Worm (Caenorhabditis elegans) whole organism, L2 larva: Measurements from ENCODE around the gene saps-1.

Experiments
- C34F6.9 ChIP-seq: fragments of 150-350 bp; optimal IDR thresholded peaks from 2 replicates; lab custom pipeline; 2014; ENCODE audit warnings: missing biosample characterization, missing genetic modification characterization
- R02D3.7 ChIP-seq: fragments of 150-350 bp; optimal IDR thresholded peaks from 2 replicates; lab custom pipeline; 2014; ENCODE audit warnings: missing biosample characterization, missing genetic modification characterization
- ZK546.5 ChIP-seq: sonication (generic microtip); optimal IDR thresholded peaks from 2 replicates; lab custom pipeline; 2017; ENCODE audit warnings: missing biosample characterization, missing genetic modification characterization
- ama-1 ChIP-seq: fragments of 150-350 bp; optimal IDR thresholded peaks from 2 replicates; lab custom pipeline; 2018; ENCODE audit warnings: inconsistent platforms
- blmp-1 ChIP-seq: sonication (generic microtip); optimal IDR thresholded peaks from 2 replicates; lab custom pipeline; 2017; ENCODE audit warnings: missing genetic modification characterization, mild to moderate bottlenecking, missing compliant biosample characterization, antibody characterized with exemption, moderate library complexity; ENCODE audit not compliant: insufficient read depth
- ceh-16 ChIP-seq: fragments of 150-350 bp; optimal IDR thresholded peaks from 2 replicates; lab custom pipeline; 2014; ENCODE audit warnings: missing biosample characterization, missing genetic modification characterization
- ceh-82 ChIP-seq: fragments of 150-350 bp; optimal IDR thresholded peaks from 2 replicates; lab custom pipeline; 2014; ENCODE audit warnings: missing biosample characterization, missing genetic modification characterization
- crh-2 ChIP-seq: sonication (generic microtip); optimal IDR thresholded peaks from 2 replicates; lab custom pipeline; 2017; ENCODE audit warnings: missing biosample characterization, missing genetic modification characterization
- egl-27 ChIP-seq: sonication (generic microtip); optimal IDR thresholded peaks from 3 replicates; lab custom pipeline; 2017; ENCODE audit warnings: missing biosample characterization, missing genetic modification reagents, missing genetic modification characterization
- elt-1 ChIP-seq: fragments of 150-350 bp; optimal IDR thresholded peaks from 2 replicates; lab custom pipeline; 2014; ENCODE audit warnings: missing biosample characterization, missing genetic modification characterization
- elt-3 ChIP-seq: sonication (generic microtip); optimal IDR thresholded peaks from 2 replicates; lab custom pipeline; 2017; ENCODE audit warnings: missing biosample characterization, missing genetic modification characterization
- fos-1 ChIP-seq: fragments of 150-350 bp; optimal IDR thresholded peaks from 2 replicates; lab custom pipeline; 2014; ENCODE audit warnings: missing biosample characterization, missing genetic modification characterization
- gmeb-1 ChIP-seq: fragments of 150-350 bp; optimal IDR thresholded peaks from 2 replicates; lab custom pipeline; 2014; ENCODE audit warnings: missing biosample characterization, missing genetic modification characterization
- lin-11 ChIP-seq: fragments of 150-350 bp; sonication (generic microtip); optimal IDR thresholded peaks from 2 replicates; lab custom pipeline; 2014; ENCODE audit warnings: missing biosample characterization, missing genetic modification characterization, inconsistent platforms, mixed read lengths
- lin-13 ChIP-seq: fragments of 150-350 bp; optimal IDR thresholded peaks from 2 replicates; lab custom pipeline; 2014; ENCODE audit warnings: missing biosample characterization, missing genetic modification reagents, missing genetic modification characterization
- mab-5 ChIP-seq: fragments of 150-350 bp; optimal IDR thresholded peaks from 2 replicates; lab custom pipeline; 2014; ENCODE audit warnings: missing biosample characterization, missing genetic modification characterization
- mbf-1 ChIP-seq: sonication (generic microtip); optimal IDR thresholded peaks from 2 replicates; lab custom pipeline; 2017; ENCODE audit warnings: missing biosample characterization, missing genetic modification characterization
- mdl-1 ChIP-seq, 2 experiments: fragments of 150-350 bp in 1 of 2; sonication (generic microtip) in 1 of 2; optimal IDR thresholded peaks; 2 replicates each; lab custom pipeline; 2017; ENCODE audit warnings: missing biosample characterization in 2 of 2, missing genetic modification characterization in 2 of 2
- nhr-12 ChIP-seq: fragments of 150-350 bp; optimal IDR thresholded peaks from 2 replicates; lab custom pipeline; 2014; ENCODE audit warnings: missing biosample characterization, missing genetic modification characterization
- nhr-129 ChIP-seq: fragments of 150-350 bp; optimal IDR thresholded peaks from 2 replicates; lab custom pipeline; 2014; ENCODE audit warnings: missing biosample characterization, missing genetic modification characterization
- nhr-21 ChIP-seq: fragments of 150-350 bp; optimal IDR thresholded peaks from 2 replicates; lab custom pipeline; 2014; ENCODE audit warnings: missing biosample characterization, missing genetic modification characterization
- nhr-23 ChIP-seq: fragments of 150-350 bp; optimal IDR thresholded peaks from 2 replicates; lab custom pipeline; 2014; ENCODE audit warnings: missing biosample characterization, missing genetic modification reagents, missing genetic modification characterization
- nhr-25 ChIP-seq: fragments of 150-350 bp; sonication (generic microtip); optimal IDR thresholded peaks from 3 replicates; lab custom pipeline; 2014; ENCODE audit warnings: missing biosample characterization, missing genetic modification characterization
- nhr-6 ChIP-seq: fragments of 150-350 bp; optimal IDR thresholded peaks from 2 replicates; lab custom pipeline; 2014; ENCODE audit warnings: missing biosample characterization, missing genetic modification characterization
- nhr-77 ChIP-seq: fragments of 150-350 bp; optimal IDR thresholded peaks from 2 replicates; lab custom pipeline; 2014; ENCODE audit warnings: missing biosample characterization, missing genetic modification characterization
- peb-1 ChIP-seq: fragments of 150-350 bp; optimal IDR thresholded peaks from 2 replicates; lab custom pipeline; 2014; ENCODE audit warnings: missing biosample characterization, missing genetic modification characterization
- sem-4 ChIP-seq: fragments of 150-350 bp; optimal IDR thresholded peaks from 2 replicates; lab custom pipeline; 2014; ENCODE audit warnings: missing biosample characterization, missing genetic modification reagents, missing genetic modification characterization
- skn-1 ChIP-seq: sonication (generic microtip); optimal IDR thresholded peaks from 2 replicates; lab custom pipeline; 2017; ENCODE audit warnings: missing biosample characterization, missing genetic modification characterization
- sma-3 ChIP-seq: sonication (generic microtip); optimal IDR thresholded peaks from 2 replicates; lab custom pipeline; 2016; ENCODE audit warnings: missing genetic modification reagents, missing genetic modification characterization, missing compliant biosample characterization
- sma-9 ChIP-seq, 2 experiments: fragments of 150-350 bp in 1 of 2; sonication (generic microtip) in 1 of 2; optimal IDR thresholded peaks; 2 replicates each; lab custom pipeline; 2014 to 2016; ENCODE audit warnings: missing genetic modification characterization in 2 of 2, mild to moderate bottlenecking in 1 of 2, missing biosample characterization in 1 of 2, missing compliant biosample characterization in 1 of 2, missing genetic modification reagents in 1 of 2, moderate library complexity in 1 of 2
- snpc-4 ChIP-seq: fragments of 150-350 bp; optimal IDR thresholded peaks from 2 replicates; lab custom pipeline; 2014; ENCODE audit warnings: missing biosample characterization, missing genetic modification characterization
- unc-39 ChIP-seq: fragments of 150-350 bp; optimal IDR thresholded peaks from 2 replicates; lab custom pipeline; 2014; ENCODE audit warnings: missing biosample characterization, missing genetic modification characterization
- unc-55 ChIP-seq: fragments of 150-350 bp; sonication (generic microtip); optimal IDR thresholded peaks from 3 replicates; lab custom pipeline; 2014; ENCODE audit warnings: missing biosample characterization, missing genetic modification reagents, missing genetic modification characterization
- ztf-1 ChIP-seq: fragments of 200-800 bp; sonication (Bioruptor generic); conservative IDR thresholded peaks from 2 replicates; pipeline ENCODE4 v1.3.6; 2022; ENCODE audit warnings: missing genetic modification characterization, missing compliant biosample characterization
- ztf-11 ChIP-seq: sonication (generic microtip); optimal IDR thresholded peaks from 2 replicates; lab custom pipeline; 2017; ENCODE audit warnings: missing biosample characterization, missing genetic modification characterization
- ztf-4 ChIP-seq: fragments of 150-350 bp; optimal IDR thresholded peaks from 2 replicates; lab custom pipeline; 2014; ENCODE audit warnings: missing biosample characterization, missing genetic modification characterization

The saps-1 gene

DNA sequence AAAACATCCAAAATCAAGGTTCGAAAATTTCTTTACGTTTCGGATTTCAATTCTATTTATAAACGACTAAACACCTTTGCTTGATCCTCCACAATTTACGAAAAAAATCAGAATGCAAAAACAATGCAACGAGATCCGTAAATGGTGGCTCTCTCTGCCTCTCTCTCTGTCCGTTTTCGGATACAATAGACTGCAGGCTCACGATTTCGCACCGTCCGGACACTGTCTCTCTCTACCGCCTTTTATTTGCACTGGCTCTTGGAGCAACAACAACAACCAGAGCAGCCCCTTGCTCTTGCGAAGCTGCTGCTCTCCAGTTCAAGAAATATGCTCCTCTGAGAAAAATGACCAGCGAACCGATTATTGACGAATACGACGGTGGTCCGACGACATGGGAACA lies 14.7 kb downstream of the saps-1 start, which contains the start of gene T24F1.7:
Gene T24F1.7, plus strand, starts transcription at position 301 of the 400 bp plus-strand sequence.
- no peak for TF ChIP-seq egl-27
- no peak for TF ChIP-seq R02D3.7 (tag; lab: Kevin White, UChicago)
- no peak for TF ChIP-seq mab-5 (tag; lab: Kevin White, UChicago)
- no peak for TF ChIP-seq mdl-1 (tag; optimal IDR thresholded peaks at IDR 0.05; lab: Kevin White, UChicago)
- TF ChIP-seq unc-39 (tag; lab: Kevin White, UChicago), result no peak
- no peak for TF ChIP-seq nhr-6 (tag; lab: Kevin White, UChicago)
- TF ChIP-seq nhr-77 (tag; lab: Kevin White, UChicago), result no peak
- TF ChIP-seq ztf-4 (tag; lab: Kevin White, UChicago), result no peak
- TF ChIP-seq ztf-1 (GFP tag; lab: Robert Waterston, UW), result no peak
- TF ChIP-seq elt-3, result no peak
- no peak for TF ChIP-seq nhr-25 (tag; lab: Kevin White, UChicago)

DNA sequence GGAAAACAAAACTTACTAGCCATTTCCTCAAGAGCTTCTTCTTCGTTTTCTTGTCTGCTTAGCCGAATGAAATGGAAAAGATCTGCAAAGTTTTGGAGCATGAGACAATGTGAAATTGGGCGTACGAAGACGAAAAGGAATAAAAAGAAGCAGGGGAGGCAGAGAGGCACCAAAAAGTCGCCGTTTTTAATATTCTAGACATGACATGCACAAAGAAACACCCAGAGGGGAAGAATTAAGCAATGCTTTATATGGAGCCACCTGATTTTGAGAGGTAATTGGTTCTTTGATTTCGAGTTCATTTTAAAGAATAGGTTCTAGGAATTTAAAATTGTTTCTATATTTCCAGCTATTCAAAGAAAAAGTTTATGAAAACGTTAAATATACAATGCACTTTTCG lies 16.7 kb downstream of the saps-1 start, which contains the start of gene T24F1.4:
Gene T24F1.4, minus strand, starts transcription at position 101 of the 400 bp plus-strand sequence.
- no peak for TF ChIP-seq nhr-77 (tag; lab: Kevin White, UChicago)
- no peak for TF ChIP-seq ztf-11 (tag; lab: Kevin White, UChicago)
- TF ChIP-seq ztf-1 (GFP tag; lab: Robert Waterston, UW), result no peak
- no peak for TF ChIP-seq mab-5 (tag; lab: Kevin White, UChicago)

DNA sequence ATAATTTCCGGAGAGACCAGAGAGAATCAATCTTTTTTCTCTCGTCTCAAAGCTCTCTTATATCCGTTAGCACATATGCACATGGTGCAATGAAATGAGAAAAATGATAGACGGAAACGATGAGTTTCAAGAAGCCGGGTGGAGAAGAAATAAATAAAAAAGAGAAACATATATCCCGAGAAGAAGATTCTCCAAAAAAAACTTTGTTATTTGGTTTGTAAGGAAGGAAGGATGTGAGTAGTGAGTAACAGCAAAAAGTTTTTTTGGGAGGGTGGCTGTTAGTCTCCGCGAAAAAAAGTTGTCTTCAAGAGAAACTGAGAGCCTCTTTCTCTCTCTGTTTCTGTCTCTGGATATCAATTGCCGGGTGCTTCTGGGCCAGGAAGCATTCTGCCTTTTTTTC lies 19.2 kb downstream of the saps-1 start:
- TF ChIP-seq ztf-1 (GFP tag; lab: Robert Waterston, UW), result no peak
- no peak for TF ChIP-seq mbf-1 (tag; lab: Kevin White, UChicago)
- TF ChIP-seq elt-3, result no peak
- TF ChIP-seq ama-1 (lab: Kevin White, UChicago), result no peak
- no peak for TF ChIP-seq ztf-4 (tag; lab: Kevin White, UChicago)
- no peak for TF ChIP-seq elt-1 (tag; lab: Kevin White, UChicago)
- TF ChIP-seq R02D3.7 (tag; lab: Kevin White, UChicago), result no peak
- TF ChIP-seq ceh-16 (tag; lab: Kevin White, UChicago), result no peak
- TF ChIP-seq unc-55, result peak; percentile 28
- TF ChIP-seq nhr-129 (tag; lab: Kevin White, UChicago), result peak; percentile 12
- TF ChIP-seq lin-11 (tag; lab: Kevin White, UChicago), result no peak
- TF ChIP-seq sma-3 (GFP tag; lab: Kevin White, UChicago), result no peak
- no peak for TF ChIP-seq sma-9 (GFP tag; optimal IDR thresholded peaks at IDR 0.05; lab: Kevin White, UChicago)
- no peak for TF ChIP-seq sma-9 (tag; optimal IDR thresholded peaks at IDR 0.05; lab: Kevin White, UChicago)
- no peak for TF ChIP-seq lin-13
- TF ChIP-seq snpc-4 (tag; lab: Kevin White, UChicago), result no peak
- TF ChIP-seq nhr-12 (tag; lab: Kevin White, UChicago), result no peak
- TF ChIP-seq unc-39 (tag; lab: Kevin White, UChicago), result no peak
- TF ChIP-seq crh-2, result no peak
- no peak for TF ChIP-seq peb-1 (tag; lab: Kevin White, UChicago)
- TF ChIP-seq mdl-1 (tag; optimal IDR thresholded peaks at IDR 0.05; lab: Kevin White, UChicago), result peak in 1 of 2 experiments; percentile 28
- TF ChIP-seq gmeb-1 (tag; lab: Kevin White, UChicago), result no peak
- TF ChIP-seq ceh-82 (tag; lab: Kevin White, UChicago), result no peak
- no peak for TF ChIP-seq sem-4 (tag; lab: Kevin White, UChicago)
- TF ChIP-seq C34F6.9 (tag; lab: Kevin White, UChicago), result peak; percentile 27
- no peak for TF ChIP-seq ztf-11 (tag; lab: Kevin White, UChicago)
- no peak for TF ChIP-seq nhr-21 (tag; lab: Kevin White, UChicago)

DNA sequence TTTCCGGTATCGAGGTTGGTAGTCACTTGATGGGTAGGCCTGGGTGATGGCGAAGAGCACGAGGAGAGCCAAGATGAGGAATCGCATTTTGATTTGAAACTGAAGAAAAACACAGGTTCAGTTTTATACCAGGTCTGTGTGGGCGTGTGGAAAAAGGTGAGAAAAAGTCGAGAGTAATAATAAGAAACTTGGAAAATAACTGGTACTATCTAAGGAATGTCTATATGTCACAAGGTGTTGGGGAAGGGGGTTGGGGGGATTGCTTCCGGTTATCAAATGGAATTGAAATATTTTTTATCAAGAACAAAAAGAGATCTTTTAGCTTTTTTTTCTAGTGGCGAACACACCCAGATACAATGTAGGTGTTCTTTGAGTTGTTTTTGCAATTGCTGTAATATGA lies 22.1 kb downstream of the saps-1 start, which contains the start of gene nlp-51:
Gene nlp-51, minus strand, starts transcription at position 101 of the 400 bp plus-strand sequence.
- TF ChIP-seq elt-1 (tag; lab: Kevin White, UChicago), result no peak
- TF ChIP-seq snpc-4 (tag; lab: Kevin White, UChicago), result no peak
- no peak for TF ChIP-seq ceh-82 (tag; lab: Kevin White, UChicago)
- no peak for TF ChIP-seq lin-13
- TF ChIP-seq sma-9 (GFP tag; optimal IDR thresholded peaks at IDR 0.05; lab: Kevin White, UChicago), result no peak
- no peak for TF ChIP-seq sma-9 (tag; optimal IDR thresholded peaks at IDR 0.05; lab: Kevin White, UChicago)
- TF ChIP-seq ZK546.5 (tag; lab: Kevin White, UChicago), result no peak
- no peak for TF ChIP-seq fos-1 (tag; lab: Kevin White, UChicago)
- no peak for TF ChIP-seq C34F6.9 (tag; lab: Kevin White, UChicago)
- no peak for TF ChIP-seq nhr-25 (tag; lab: Kevin White, UChicago)
- no peak for TF ChIP-seq blmp-1
- no peak for TF ChIP-seq unc-55
- TF ChIP-seq ztf-4 (tag; lab: Kevin White, UChicago), result no peak
- no peak for TF ChIP-seq ama-1 (lab: Kevin White, UChicago)
- TF ChIP-seq nhr-23 (tag; lab: Kevin White, UChicago), result no peak
- no peak for TF ChIP-seq ztf-11 (tag; lab: Kevin White, UChicago)
- TF ChIP-seq sma-3 (GFP tag; lab: Kevin White, UChicago), result no peak
- no peak for TF ChIP-seq skn-1
- TF ChIP-seq mbf-1 (tag; lab: Kevin White, UChicago), result no peak
- no peak for TF ChIP-seq crh-2
- no peak for TF ChIP-seq nhr-129 (tag; lab: Kevin White, UChicago)
